Worm (Caenorhabditis elegans): ENCODE data around the gene str-160.

The str-160 gene

DNA sequence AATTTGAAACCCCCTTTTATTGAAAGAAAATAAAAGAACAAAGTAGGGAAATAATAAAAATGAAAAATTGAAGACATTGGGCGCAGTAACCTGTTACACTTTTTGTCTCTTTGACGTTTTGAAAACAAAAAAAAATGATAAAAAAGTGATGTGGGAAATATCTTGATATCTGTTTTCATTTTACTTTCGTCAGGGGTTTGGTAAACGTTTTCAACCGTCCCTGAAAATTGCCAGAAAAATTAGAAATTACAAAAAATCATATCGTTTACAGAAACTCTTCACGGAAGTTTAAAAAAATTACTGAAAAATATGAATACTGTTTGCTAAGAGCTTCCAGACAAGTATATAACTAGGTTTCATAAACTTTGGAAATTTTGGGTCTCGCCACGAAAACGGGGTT is 44.5 kb downstream of the str-160 start, which contains the start of gene F36H9.4:
Gene F36H9.4 (minus strand): TSS at position 101 of the 400 bp plus-strand sequence.
- TF ChIP-seq him-1 (tag; optimal IDR thresholded peaks at IDR 0.05) (no peak), dao-5 (tag; optimal IDR thresholded peaks at IDR 0.05) (no peak), W03F9.2 (tag; optimal IDR thresholded peaks at IDR 0.05) (no peak)

DNA sequence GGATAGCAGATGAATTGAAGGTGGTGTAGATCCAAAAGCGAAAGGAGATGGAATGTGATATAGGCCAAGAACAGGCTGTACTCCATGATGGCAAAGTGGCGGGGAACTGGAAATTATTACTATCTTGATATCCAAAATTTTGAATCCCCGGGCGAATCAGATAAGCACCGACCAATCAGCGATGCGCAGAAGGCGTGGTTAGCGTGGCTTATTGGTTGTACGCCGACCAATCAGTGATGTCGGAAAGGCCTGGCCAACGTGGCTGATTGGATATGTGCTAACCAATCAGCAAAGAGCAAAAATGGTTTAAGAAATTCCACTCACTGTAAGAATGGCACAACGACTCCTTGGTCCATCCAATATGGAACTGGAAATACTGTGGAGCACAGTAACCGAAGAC is 45.3 kb downstream of the str-160 start:
- TF ChIP-seq him-1 (tag; optimal IDR thresholded peaks at IDR 0.05) = no peak

DNA sequence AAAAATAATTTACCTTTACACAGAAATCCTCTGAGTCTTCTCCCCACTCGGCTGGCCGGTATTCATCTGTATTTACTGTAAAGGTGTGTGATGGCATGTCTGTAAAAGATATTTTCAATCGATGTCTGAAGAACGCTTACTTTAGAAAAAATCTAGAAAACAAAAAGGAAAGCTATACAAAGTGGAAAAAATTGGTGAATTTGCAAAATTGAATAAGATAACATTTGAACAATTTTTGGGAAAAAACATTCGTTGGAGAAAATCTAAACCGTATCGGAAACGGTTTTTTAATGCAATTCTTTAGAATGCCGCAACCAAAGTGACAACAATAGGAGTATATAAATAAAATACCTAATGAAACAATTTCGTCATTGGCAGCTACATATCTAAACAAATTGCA is 47.3 kb downstream of the str-160 start, which contains the start of gene F36H9.5:
Gene F36H9.5 (minus strand): TSS at position 101 of the 400 bp plus-strand sequence.
- TF ChIP-seq him-1 (tag; optimal IDR thresholded peaks at IDR 0.05) = no peak
- TF ChIP-seq W03F9.2 (tag; optimal IDR thresholded peaks at IDR 0.05) = no peak
- no peak for TF ChIP-seq dao-5 (tag; optimal IDR thresholded peaks at IDR 0.05)

All from whole organism, L4/young adult.